Worm (Caenorhabditis elegans) whole organism, L4 larva: ENCODE data around the gene dpy-17.
A peak's percentile ranks its signal among the peaks of the same experiment; 100 is the strongest.

Source experiments
- F44E2.7 ChIP-seq: fragments of 200-800 bp; sonication (Bioruptor generic); IDR thresholded peaks from 2 replicates; pipeline ENCODE4 v2.1.2; 2022; ENCODE audit warnings: missing genetic modification characterization, missing compliant biosample characterization
- F49E8.2 ChIP-seq: sonication (generic microtip); optimal IDR thresholded peaks from 2 replicates; lab custom pipeline; 2016; ENCODE audit warnings: missing compliant biosample characterization, mild to moderate bottlenecking, missing genetic modification characterization, borderline replicate concordance
- T26A8.4 ChIP-seq: fragments of 200-800 bp; sonication (Bioruptor generic); IDR thresholded peaks from 2 replicates; pipeline ENCODE4 v1.3.6; 2022; ENCODE audit warnings: missing genetic modification characterization, missing compliant biosample characterization
- Y105C5A.15 ChIP-seq: fragments of 200-800 bp; sonication (Bioruptor generic); IDR thresholded peaks from 2 replicates; pipeline ENCODE4 v1.3.6; 2022; ENCODE audit warnings: missing genetic modification characterization, missing compliant biosample characterization
- Y48G9A.11 ChIP-seq: fragments of 200-800 bp; sonication (Bioruptor generic); IDR thresholded peaks from 2 replicates; pipeline ENCODE4 v1.3.6; 2022; ENCODE audit warnings: missing genetic modification reagents, missing genetic modification characterization, missing compliant biosample characterization
- Y5F2A.4 ChIP-seq: fragments of 200-800 bp; sonication (Bioruptor generic); optimal IDR thresholded peaks from 2 replicates; lab custom pipeline; 2018; ENCODE audit warnings: mild to moderate bottlenecking, missing genetic modification characterization, missing compliant biosample characterization
- ZK546.5 ChIP-seq, 2 experiments: sonication (generic microtip); optimal IDR thresholded peaks; 2 replicates each; lab custom pipeline; 2017; ENCODE audit warnings: missing biosample characterization in 2 of 2, missing genetic modification characterization in 2 of 2
- aha-1 ChIP-seq: fragments of 150-350 bp; peaks from one replicate; lab custom pipeline; 2014; ENCODE audit warnings: missing biosample characterization, missing genetic modification characterization
- aly-2 ChIP-seq: sonication (generic microtip); optimal IDR thresholded peaks from 2 replicates; lab custom pipeline; 2018; ENCODE audit warnings: missing biosample characterization, missing genetic modification characterization
- arid-1 ChIP-seq: fragments of 200-800 bp; sonication (Bioruptor generic); conservative IDR thresholded peaks from 2 replicates; pipeline ENCODE4 v1.3.6; 2022; ENCODE audit warnings: missing genetic modification reagents, missing genetic modification characterization, missing compliant biosample characterization
- attf-4 ChIP-seq: sonication (generic microtip); optimal IDR thresholded peaks from 3 replicates; lab custom pipeline; 2017; ENCODE audit warnings: missing biosample characterization, missing genetic modification characterization
- ceh-82 ChIP-seq: sonication (generic microtip); optimal IDR thresholded peaks from 2 replicates; lab custom pipeline; 2017; ENCODE audit warnings: missing biosample characterization, missing genetic modification characterization
- ctbp-1 ChIP-seq: fragments of 200-800 bp; sonication (Bioruptor generic); IDR thresholded peaks from 2 replicates; pipeline ENCODE4 v1.3.6; 2022; ENCODE audit warnings: missing genetic modification reagents, missing genetic modification characterization, missing compliant biosample characterization
- daf-8 ChIP-seq: fragments of 200-800 bp; sonication (Bioruptor generic); IDR thresholded peaks from 2 replicates; pipeline ENCODE4 v1.3.6; 2022; ENCODE audit warnings: missing genetic modification characterization, missing compliant biosample characterization
- dmd-6 ChIP-seq: fragments of 200-800 bp; sonication (Bioruptor generic); IDR thresholded peaks from 2 replicates; pipeline ENCODE4 v1.3.6; 2022; ENCODE audit warnings: missing genetic modification reagents, missing genetic modification characterization, missing compliant biosample characterization
- dmd-9 ChIP-seq: fragments of 200-800 bp; sonication (Bioruptor generic); IDR thresholded peaks from 2 replicates; pipeline ENCODE4 v1.3.6; 2022; ENCODE audit warnings: missing genetic modification reagents, missing genetic modification characterization, missing compliant biosample characterization
- egl-27 ChIP-seq: sonication (generic microtip); optimal IDR thresholded peaks from 3 replicates; lab custom pipeline; 2017; ENCODE audit warnings: missing biosample characterization, missing genetic modification reagents, missing genetic modification characterization
- fkh-10 ChIP-seq: fragments of 150-350 bp; optimal IDR thresholded peaks from 2 replicates; lab custom pipeline; 2014; ENCODE audit warnings: missing biosample characterization, missing genetic modification reagents, missing genetic modification characterization
- hif-1 ChIP-seq, 2 experiments: sonication (generic microtip); optimal IDR thresholded peaks; 2 replicates each; lab custom pipeline; 2016 to 2017; ENCODE audit warnings: missing compliant biosample characterization in 2 of 2, missing genetic modification characterization in 2 of 2, missing genetic modification reagents in 2 of 2, missing genotype in 2 of 2, mild to moderate bottlenecking in 1 of 2
- hlh-11 ChIP-seq: fragments of 200-800 bp; sonication (Bioruptor generic); optimal IDR thresholded peaks from 2 replicates; lab custom pipeline; 2018; ENCODE audit warnings: mild to moderate bottlenecking, missing genetic modification characterization, missing compliant biosample characterization
- hlh-30 ChIP-seq: sonication (generic microtip); optimal IDR thresholded peaks from 2 replicates; lab custom pipeline; 2017; ENCODE audit warnings: antibody characterized with exemption, mild to moderate bottlenecking, missing genetic modification characterization, missing compliant biosample characterization; ENCODE audit not compliant: insufficient read depth
- lim-7 ChIP-seq: fragments of 200-800 bp; sonication (Bioruptor generic); IDR thresholded peaks from 2 replicates; pipeline ENCODE4 v1.3.6; 2022; ENCODE audit warnings: missing genetic modification characterization, missing compliant biosample characterization
- lin-38 ChIP-seq: fragments of 200-800 bp; sonication (Bioruptor generic); IDR thresholded peaks from 2 replicates; pipeline ENCODE4 v1.3.6; 2022; ENCODE audit warnings: missing genetic modification reagents, missing genetic modification characterization, missing compliant biosample characterization
- lsy-2 ChIP-seq, 2 experiments: fragments of 150-350 bp in 1 of 2; sonication (generic microtip) in 1 of 2; optimal IDR thresholded peaks; 2 replicates each; lab custom pipeline; 2014 to 2017; ENCODE audit warnings: missing biosample characterization in 2 of 2, missing genetic modification characterization in 2 of 2
- mdl-1 ChIP-seq, 2 experiments: fragments of 150-350 bp in 1 of 2; sonication (generic microtip) in 1 of 2; optimal IDR thresholded peaks; 2 replicates each; lab custom pipeline; 2014 to 2017; ENCODE audit warnings: missing biosample characterization in 2 of 2, missing genetic modification characterization in 2 of 2
- mdt-29 ChIP-seq: fragments of 200-800 bp; sonication (Bioruptor generic); IDR thresholded peaks from 2 replicates; pipeline ENCODE4 v1.3.6; 2022; ENCODE audit warnings: missing genetic modification reagents, missing genetic modification characterization, missing compliant biosample characterization
- mes-2 ChIP-seq: sonication (generic microtip); optimal IDR thresholded peaks from 2 replicates; lab custom pipeline; 2016; ENCODE audit warnings: missing genotype, mild to moderate bottlenecking, missing genetic modification characterization, missing compliant biosample characterization; ENCODE audit not compliant: poor library complexity, severe bottlenecking
- nhr-102 ChIP-seq: sonication (generic microtip); optimal IDR thresholded peaks from 2 replicates; lab custom pipeline; 2016; ENCODE audit warnings: mild to moderate bottlenecking, missing genetic modification characterization, moderate library complexity, missing compliant biosample characterization
- nhr-237 ChIP-seq: sonication (generic microtip); optimal IDR thresholded peaks from 2 replicates; lab custom pipeline; 2017; ENCODE audit warnings: missing biosample characterization, missing genetic modification characterization
- nhr-28 ChIP-seq: fragments of 150-350 bp; optimal IDR thresholded peaks from 2 replicates; lab custom pipeline; 2014; ENCODE audit warnings: missing biosample characterization, missing genetic modification characterization
- nhr-48 ChIP-seq: sonication (generic microtip); optimal IDR thresholded peaks from 2 replicates; lab custom pipeline; 2016; ENCODE audit warnings: mild to moderate bottlenecking, missing genetic modification characterization, missing compliant biosample characterization
- nhr-76 ChIP-seq: fragments of 150-350 bp; optimal IDR thresholded peaks from 2 replicates; lab custom pipeline; 2014; ENCODE audit warnings: missing biosample characterization, missing genetic modification characterization
- nhr-77 ChIP-seq: fragments of 150-350 bp; optimal IDR thresholded peaks from 2 replicates; lab custom pipeline; 2014; ENCODE audit warnings: missing biosample characterization, missing genetic modification characterization
- pha-4 ChIP-seq, 2 experiments: fragments of 150-350 bp in 1 of 2; fragments of 200-800 bp in 1 of 2; sonication (Bioruptor generic) in 1 of 2; IDR thresholded peaks in 1 of 2; optimal IDR thresholded peaks in 1 of 2; 2 replicates each; pipeline versions ENCODE4 v1.3.6 to Lab custom; 2014 to 2022; ENCODE audit warnings: missing genetic modification characterization in 2 of 2, missing genetic modification reagents in 2 of 2, missing biosample characterization in 1 of 2, missing compliant biosample characterization in 1 of 2
- php-3 ChIP-seq: fragments of 200-800 bp; sonication (Bioruptor generic); IDR thresholded peaks from 2 replicates; pipeline ENCODE4 v1.3.6; 2022; ENCODE audit warnings: missing genetic modification reagents, missing genetic modification characterization, missing compliant biosample characterization
- saeg-2 ChIP-seq: fragments of 200-800 bp; sonication (Bioruptor generic); IDR thresholded peaks from 2 replicates; pipeline ENCODE4 v1.3.6; 2022; ENCODE audit warnings: missing genetic modification reagents, missing genetic modification characterization, missing compliant biosample characterization
- set-16 ChIP-seq: fragments of 200-800 bp; sonication (Bioruptor generic); IDR thresholded peaks from 2 replicates; pipeline ENCODE4 v1.3.6; 2022; ENCODE audit warnings: missing genetic modification reagents, missing genetic modification characterization, missing compliant biosample characterization
- skn-1 ChIP-seq: fragments of 150-350 bp; optimal IDR thresholded peaks from 2 replicates; lab custom pipeline; 2014; ENCODE audit warnings: missing biosample characterization, missing genetic modification characterization
- tag-97 ChIP-seq: fragments of 200-800 bp; sonication (Bioruptor generic); IDR thresholded peaks from 2 replicates; pipeline ENCODE4 v1.3.6; 2022; ENCODE audit warnings: missing genetic modification characterization, missing compliant biosample characterization
- unc-62 ChIP-seq, 3 experiments: fragments of 150-350 bp in 1 of 3; sonication (generic microtip); optimal IDR thresholded peaks in 2 of 3; peaks in 1 of 3; 1 replicate in 1 of 3; 2 replicates in 2 of 3; lab custom pipeline; 2014 to 2017; ENCODE audit warnings: missing biosample characterization in 3 of 3, missing genetic modification characterization in 3 of 3, missing genetic modification reagents in 3 of 3, missing genotype in 1 of 3
- ztf-11 ChIP-seq: fragments of 150-350 bp; optimal IDR thresholded peaks from 2 replicates; lab custom pipeline; 2014; ENCODE audit warnings: missing biosample characterization, missing genetic modification characterization
- ztf-7 ChIP-seq: fragments of 150-350 bp; optimal IDR thresholded peaks from 2 replicates; lab custom pipeline; 2014; ENCODE audit warnings: missing biosample characterization, missing genetic modification characterization

The dpy-17 gene

DNA sequence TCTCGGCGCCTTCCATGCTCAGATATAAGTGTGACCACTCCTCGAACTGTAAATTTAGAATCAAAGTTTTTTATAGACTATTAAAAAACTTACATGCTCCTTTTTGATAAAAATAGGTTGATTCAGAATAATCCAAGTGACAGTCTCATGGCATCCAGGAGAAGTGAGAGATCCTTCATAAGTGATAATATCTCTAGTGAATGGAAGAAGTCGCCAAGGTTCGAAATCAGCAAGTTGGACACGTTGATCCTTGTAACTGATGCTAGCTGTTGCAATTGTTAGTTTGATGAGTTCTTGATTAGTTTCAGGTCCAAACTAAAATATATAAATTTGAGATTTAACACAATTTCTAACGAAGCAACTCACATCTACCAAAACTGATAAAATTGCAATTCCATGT lies 23.8 kb upstream of the dpy-17 start (continued):
- TF ChIP-seq F44E2.7 (0 out of 2 replicates have a peak, but pooled peaks have one; percentile 15), nhr-48 (tag; lab: Kevin White, UChicago) (peak; percentile 25), ztf-7 (tag; lab: Kevin White, UChicago) (no peak), mes-2 (tag; lab: Kevin White, UChicago) (peak; percentile 17), dmd-6 (GFP tag; lab: Robert Waterston, UW) (no peak), T26A8.4 (GFP tag; lab: Robert Waterston, UW) (0 out of 2 replicates have a peak, but pooled peaks have one; percentile 21), lsy-2 (tag; optimal IDR thresholded peaks at IDR 0.05; lab: Kevin White, UChicago) (peak in 1 of 2 experiments; percentile 15)

DNA sequence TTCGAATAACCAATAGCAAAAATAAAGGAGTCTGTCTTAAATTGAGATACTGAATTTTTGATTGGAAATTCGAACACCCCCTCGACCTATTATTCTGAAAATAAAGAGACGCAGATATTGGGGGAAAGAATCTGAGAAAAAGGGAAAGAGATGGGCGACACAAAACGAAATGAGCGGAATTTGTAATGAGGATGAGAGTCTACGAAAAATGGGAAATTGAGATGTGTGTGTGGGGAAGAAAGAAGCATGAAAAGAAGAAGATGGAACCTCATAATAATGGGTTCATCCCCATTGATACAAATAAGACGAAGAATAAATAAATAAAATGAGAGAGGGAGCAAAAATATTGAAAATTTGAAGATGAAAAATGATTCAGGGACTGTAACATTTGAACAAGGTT lies 21.6 kb upstream of the dpy-17 start, which contains the start of gene cah-1:
cah-1 (minus strand) TSS at position 101 of the 400 bp plus-strand sequence.
- TF ChIP-seq mdt-29 (no peak), nhr-102 (tag; lab: Kevin White, UChicago) (no peak), set-16 (GFP tag; lab: Robert Waterston, UW) (no peak), hlh-11 (no peak), ztf-11 (tag; lab: Kevin White, UChicago) (no peak), lim-7 (no peak), Y5F2A.4 (no peak), dmd-9 (GFP tag; lab: Robert Waterston, UW) (no peak), nhr-237 (tag; lab: Kevin White, UChicago) (no peak), hif-1 (tag; optimal IDR thresholded peaks at IDR 0.05; lab: Kevin White, UChicago) (no peak)

DNA sequence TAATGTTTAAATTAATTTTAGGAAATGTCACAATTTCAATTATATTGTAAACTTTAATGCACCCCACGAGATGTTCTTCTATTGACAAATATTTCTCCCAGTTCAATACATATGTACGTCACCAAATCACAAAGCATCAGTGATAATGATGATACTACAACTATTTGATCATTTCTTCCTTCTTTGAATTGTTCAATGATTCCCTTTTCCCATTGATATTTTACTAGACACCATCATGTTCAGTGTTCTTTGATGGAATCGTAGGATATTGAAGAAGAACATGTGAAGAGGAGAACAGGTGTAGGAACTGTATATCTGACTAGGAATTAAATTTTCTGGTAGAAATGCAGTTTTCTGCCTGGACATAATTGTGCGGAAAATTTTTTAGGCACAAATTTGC lies 17.6 kb upstream of the dpy-17 start:
- TF ChIP-seq unc-62 (GFP tag; optimal IDR thresholded peaks at IDR 0.05 in 1 of 2; lab: Kevin White, UChicago) (peak in 1 of 2 experiments; percentile 88), unc-62 (tag; optimal IDR thresholded peaks at IDR 0.05; lab: Kevin White, UChicago) (no peak), fkh-10 (no peak), dmd-6 (GFP tag; lab: Robert Waterston, UW) (0 out of 2 replicates have a peak, but pooled peaks have one; percentile 21), nhr-28 (peak; percentile 44), pha-4 (GFP tag; IDR thresholded peaks at IDR 0.05; lab: Robert Waterston, UW) (no peak), pha-4 (tag; optimal IDR thresholded peaks at IDR 0.05; lab: Kevin White, UChicago) (no peak), F49E8.2 (tag; lab: Kevin White, UChicago) (no peak), hlh-30 (tag; lab: Kevin White, UChicago) (peak; percentile 20), lin-38 (GFP tag; lab: Robert Waterston, UW) (no peak), mes-2 (tag; lab: Kevin White, UChicago) (no peak), daf-8 (GFP tag; lab: Robert Waterston, UW) (no peak), aha-1 (tag; lab: Kevin White, UChicago) (no peak), mdl-1 (tag; optimal IDR thresholded peaks at IDR 0.05; lab: Kevin White, UChicago) (peak; percentile 6 to 51), skn-1 (no peak), Y105C5A.15 (no peak), nhr-48 (tag; lab: Kevin White, UChicago) (peak; percentile 36), ceh-82 (tag; lab: Kevin White, UChicago) (no peak), php-3 (GFP tag; lab: Robert Waterston, UW) (no peak), tag-97 (GFP tag; lab: Robert Waterston, UW) (no peak), attf-4 (tag; lab: Kevin White, UChicago) (no peak), mdt-29 (no peak), hlh-11 (peak; percentile 27), ctbp-1 (GFP tag; lab: Robert Waterston, UW) (no peak), egl-27 (tag; lab: Kevin White, UChicago) (no peak), saeg-2 (GFP tag; lab: Robert Waterston, UW) (no peak), aly-2 (tag; lab: Kevin White, UChicago) (no peak), nhr-76 (tag; lab: Kevin White, UChicago) (no peak), ZK546.5 (tag; optimal IDR thresholded peaks at IDR 0.05; lab: Kevin White, UChicago) (no peak), nhr-77 (tag; lab: Kevin White, UChicago) (no peak), arid-1 (GFP tag; lab: Robert Waterston, UW) (no peak), Y48G9A.11 (no peak)
